Fruit fly (Drosophila melanogaster) whole organism, prepupa: ENCODE results near the gene dpp.

Experiments used
- CG8119 ChIP-seq: fragments of 200-800 bp; sonication (Bioruptor generic); IDR thresholded peaks from 3 replicates; pipeline ENCODE4 v1.3.6; 2022; ENCODE audit warnings: missing biosample characterization, missing genetic modification characterization
- topi ChIP-seq: fragments of 200-800 bp; sonication (Bioruptor generic); optimal IDR thresholded peaks from 3 replicates; lab custom pipeline; 2016; ENCODE audit warnings: missing biosample characterization, missing genetic modification characterization

DNA sequence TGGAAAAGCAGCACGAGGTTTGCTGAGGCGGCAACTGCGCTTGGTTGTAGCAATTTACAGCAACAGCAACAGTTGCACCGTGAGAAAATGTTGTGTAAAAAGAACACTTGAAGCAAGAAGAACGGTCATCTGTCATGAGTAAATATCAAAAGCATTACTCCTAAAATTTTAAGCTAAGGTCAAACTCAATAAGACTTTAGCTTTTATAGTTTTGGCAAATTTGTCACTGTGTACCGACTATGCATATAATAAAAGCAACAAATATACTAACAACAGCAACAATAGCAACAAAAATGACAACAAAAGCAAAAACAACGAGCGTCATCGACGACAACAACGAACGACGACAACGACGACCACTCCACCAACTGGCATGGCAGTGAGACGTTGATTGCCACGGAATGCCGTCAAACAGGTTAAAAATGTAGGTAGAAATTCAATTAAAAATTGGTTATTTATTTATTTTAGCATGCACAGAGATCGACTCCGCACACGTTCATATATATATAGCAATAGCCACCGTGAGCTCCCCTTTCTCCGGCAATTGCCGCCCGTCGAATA, 5.4 kb downstream of the dpp start:
- peak; percentile 92 for TF ChIP-seq topi (GFP tag; lab: Kevin White, UChicago)
- TF ChIP-seq CG8119 (GFP tag; lab: Robert Waterston, UW): peak; percentile 98
